Fruit fly (Drosophila melanogaster) whole organism, embryonic: ENCODE measurements around the gene CG13097.
A peak's percentile ranks its signal among the peaks of the same experiment; 100 is the strongest.

Experiments used
- Adf1 ChIP-seq: fragments of 200-800 bp; sonication (Bioruptor generic); IDR thresholded peaks from 2 replicates; pipeline ENCODE4 v1.3.6; 2022; ENCODE audit warnings: missing biosample characterization, missing genetic modification characterization
- Asciz ChIP-seq: fragments of 200-800 bp; sonication (Bioruptor generic); optimal IDR thresholded peaks from 2 replicates; lab custom pipeline; 2017; ENCODE audit warnings: missing biosample characterization, mild to moderate bottlenecking, missing genetic modification characterization, missing genetic modification reagents
- BEAF-32 ChIP-seq: fragments of 200-800 bp; sonication (Bioruptor generic); optimal IDR thresholded peaks from 3 replicates; lab custom pipeline; 2017; ENCODE audit warnings: missing biosample characterization, missing genetic modification characterization, mild to moderate bottlenecking, moderate library complexity, missing genetic modification reagents
- CG12104 ChIP-seq: fragments of 200-800 bp; sonication (Bioruptor generic); optimal IDR thresholded peaks from 3 replicates; lab custom pipeline; 2016; ENCODE audit warnings: missing biosample characterization, missing genetic modification characterization
- CG14667 ChIP-seq: fragments of 200-800 bp; sonication (Bioruptor generic); IDR thresholded peaks from 2 replicates; pipeline ENCODE4 v1.3.6; 2022; ENCODE audit warnings: missing biosample characterization, missing genetic modification characterization
- CG17829 ChIP-seq: fragments of 200-800 bp; optimal IDR thresholded peaks from 2 replicates; lab custom pipeline; 2019; ENCODE audit warnings: missing biosample characterization, mild to moderate bottlenecking, missing genetic modification characterization, moderate library complexity
- CG2889 ChIP-seq: fragments of 200-800 bp; sonication (Bioruptor generic); IDR thresholded peaks from 3 replicates; pipeline ENCODE4 v1.3.6; 2022; ENCODE audit warnings: missing biosample characterization, missing genetic modification characterization
- CG31224 ChIP-seq: fragments of 200-800 bp; sonication (Bioruptor generic); IDR thresholded peaks from 2 replicates; pipeline ENCODE4 v1.3.6; 2022; ENCODE audit warnings: missing biosample characterization, missing genetic modification characterization
- CG31365 ChIP-seq: fragments of 200-800 bp; sonication (Bioruptor generic); optimal IDR thresholded peaks from 2 replicates; lab custom pipeline; 2018; ENCODE audit warnings: missing biosample characterization, mild to moderate bottlenecking, missing genetic modification characterization
- CG5180 ChIP-seq: fragments of 200-800 bp; sonication (Bioruptor generic); optimal IDR thresholded peaks from 3 replicates; lab custom pipeline; 2017; ENCODE audit warnings: missing biosample characterization, missing genetic modification characterization, mild to moderate bottlenecking, moderate library complexity, missing genetic modification reagents
- CG6254 ChIP-seq: fragments of 200-800 bp; sonication (Bioruptor generic); optimal IDR thresholded peaks from 3 replicates; lab custom pipeline; 2017; ENCODE audit warnings: mild to moderate bottlenecking, missing biosample characterization, missing genetic modification reagents, missing genetic modification characterization
- CG6813 ChIP-seq: fragments of 200-800 bp; sonication (Bioruptor generic); optimal IDR thresholded peaks from 2 replicates; lab custom pipeline; 2017; ENCODE audit warnings: missing biosample characterization, missing genetic modification characterization, mild to moderate bottlenecking, moderate library complexity, missing genetic modification reagents
- CG8765 ChIP-seq: fragments of 200-800 bp; sonication (Bioruptor generic); IDR thresholded peaks from 2 replicates; pipeline ENCODE4 v1.3.6; 2022; ENCODE audit warnings: missing biosample characterization, missing genetic modification characterization
- CG9817 ChIP-seq: fragments of 200-800 bp; sonication (Bioruptor generic); optimal IDR thresholded peaks from 2 replicates; lab custom pipeline; 2018; ENCODE audit warnings: missing biosample characterization, mild to moderate bottlenecking, missing genetic modification characterization, moderate library complexity
- CkIIα-i1 ChIP-seq: fragments of 200-800 bp; sonication (Bioruptor generic); IDR thresholded peaks from 2 replicates; pipeline ENCODE4 v1.3.6; 2022; ENCODE audit warnings: missing biosample characterization, missing genetic modification characterization
- D19B ChIP-seq: fragments of 200-800 bp; sonication (Bioruptor generic); optimal IDR thresholded peaks from 2 replicates; lab custom pipeline; 2017; ENCODE audit warnings: missing biosample characterization, mild to moderate bottlenecking, missing genetic modification characterization
- Dbx ChIP-seq: fragments of 200-800 bp; sonication (Bioruptor generic); IDR thresholded peaks from 3 replicates; pipeline ENCODE4 v1.3.6; 2022; ENCODE audit warnings: missing biosample characterization, missing genetic modification characterization
- Hmx ChIP-seq: fragments of 200-800 bp; sonication (Bioruptor generic); optimal IDR thresholded peaks from 2 replicates; lab custom pipeline; 2016; ENCODE audit warnings: missing biosample characterization, missing genetic modification characterization
- Med ChIP-seq: fragments of 200-800 bp; sonication (Bioruptor generic); peaks from one replicate; lab custom pipeline; 2016; ENCODE audit warnings: missing biosample characterization, missing genetic modification characterization, mild to moderate bottlenecking, inconsistent platforms, moderate library complexity
- Myb ChIP-seq: fragments of 200-800 bp; sonication (Bioruptor generic); optimal IDR thresholded peaks from 2 replicates; lab custom pipeline; 2016; ENCODE audit warnings: missing biosample characterization, missing genetic modification characterization
- Taf1 ChIP-seq: fragments of 200-800 bp; sonication (Bioruptor generic); IDR thresholded peaks from 2 replicates; pipeline ENCODE4 v1.3.6; 2022; ENCODE audit warnings: missing biosample characterization, missing genetic modification characterization
- Trl ChIP-seq, 3 experiments: fragments of >200 bp in 2 of 3; fragments of 200-800 bp in 1 of 3; sonication (Bioruptor generic) in 1 of 3; optimal IDR thresholded peaks; 2 replicates in 1 of 3; 3 replicates in 2 of 3; lab custom pipeline; 2016 to 2017; ENCODE audit warnings: missing biosample characterization in 1 of 3, missing genetic modification characterization in 1 of 3
- ac ChIP-seq: fragments of 200-800 bp; sonication (Bioruptor generic); optimal IDR thresholded peaks from 3 replicates; lab custom pipeline; 2017; ENCODE audit warnings: missing biosample characterization, mild to moderate bottlenecking, missing genetic modification characterization
- ap ChIP-seq: fragments of 200-800 bp; sonication (Bioruptor generic); IDR thresholded peaks from 2 replicates; pipeline ENCODE4 v1.3.6; 2022; ENCODE audit warnings: missing biosample characterization, missing genetic modification characterization
- bbx ChIP-seq: fragments of 200-800 bp; sonication (Bioruptor generic); IDR thresholded peaks from 2 replicates; pipeline ENCODE4 v1.3.6; 2022; ENCODE audit warnings: missing biosample characterization, missing genetic modification characterization; ENCODE audit not compliant: partially characterized antibody
- cg ChIP-seq: fragments of 200-800 bp; sonication (Bioruptor generic); optimal IDR thresholded peaks from 3 replicates; lab custom pipeline; 2019; ENCODE audit warnings: missing biosample characterization, mild to moderate bottlenecking, missing genetic modification characterization, moderate library complexity
- chinmo ChIP-seq: fragments of 200-800 bp; sonication (Bioruptor generic); IDR thresholded peaks from 4 replicates; pipeline ENCODE4 v1.3.6; 2022; ENCODE audit warnings: missing biosample characterization, missing genetic modification characterization; ENCODE audit not compliant: partially characterized antibody
- ci ChIP-seq: fragments of 200-800 bp; sonication (Bioruptor generic); IDR thresholded peaks from 3 replicates; pipeline ENCODE4 v1.3.6; 2022; ENCODE audit warnings: missing biosample characterization, missing genetic modification characterization
- exex ChIP-seq: fragments of 200-800 bp; sonication (Bioruptor generic); optimal IDR thresholded peaks from 4 replicates; lab custom pipeline; 2018; ENCODE audit warnings: missing biosample characterization, mild to moderate bottlenecking, missing genetic modification characterization, moderate library complexity
- eyg ChIP-seq: fragments of 200-800 bp; sonication (Bioruptor generic); optimal IDR thresholded peaks from 3 replicates; lab custom pipeline; 2016; ENCODE audit warnings: missing biosample characterization, missing genetic modification characterization
- ftz-f1 ChIP-seq: fragments of 200-800 bp; sonication (Bioruptor generic); optimal IDR thresholded peaks from 2 replicates; lab custom pipeline; 2016; ENCODE audit warnings: missing biosample characterization, missing genetic modification characterization
- gce ChIP-seq: fragments of 200-800 bp; sonication (Bioruptor generic); IDR thresholded peaks from 3 replicates; pipeline ENCODE4 v1.3.6; 2022; ENCODE audit warnings: missing biosample characterization, missing genetic modification characterization
- grau ChIP-seq: fragments of 200-800 bp; optimal IDR thresholded peaks from 3 replicates; lab custom pipeline; 2019; ENCODE audit warnings: missing biosample characterization, mild to moderate bottlenecking, missing genetic modification characterization, moderate library complexity
- insv ChIP-seq, 2 experiments: fragments of 200-800 bp; sonication (Bioruptor generic); optimal IDR thresholded peaks; 3 replicates each; lab custom pipeline; 2016 to 2018; ENCODE audit warnings: missing biosample characterization in 2 of 2, missing genetic modification characterization in 2 of 2
- lov ChIP-seq, 2 experiments: fragments of 200-800 bp in 1 of 2; fragments of >200 bp in 1 of 2; sonication (Bioruptor generic) in 1 of 2; IDR thresholded peaks in 1 of 2; optimal IDR thresholded peaks in 1 of 2; 2 replicates in 1 of 2; 3 replicates in 1 of 2; pipeline versions ENCODE4 v1.3.6 to Lab custom; 2017 to 2022; ENCODE audit warnings: missing biosample characterization in 1 of 2, missing genetic modification characterization in 1 of 2
- mam ChIP-seq: fragments of 200-800 bp; sonication (Bioruptor generic); optimal IDR thresholded peaks from 3 replicates; lab custom pipeline; 2016; ENCODE audit warnings: missing biosample characterization, missing genetic modification characterization
- oc ChIP-seq: fragments of 200-800 bp; sonication (Bioruptor generic); optimal IDR thresholded peaks from 2 replicates; lab custom pipeline; 2018; ENCODE audit warnings: missing biosample characterization, mild to moderate bottlenecking, missing genetic modification characterization, moderate library complexity
- p53 ChIP-seq: fragments of 200-800 bp; sonication (Bioruptor generic); optimal IDR thresholded peaks from 2 replicates; lab custom pipeline; 2016; ENCODE audit warnings: missing biosample characterization, missing genetic modification characterization
- pfk ChIP-seq: fragments of 200-800 bp; sonication (Bioruptor generic); optimal IDR thresholded peaks from 2 replicates; lab custom pipeline; 2018; ENCODE audit warnings: missing biosample characterization, mild to moderate bottlenecking, missing genetic modification characterization, moderate library complexity
- pzg ChIP-seq: fragments of 200-800 bp; sonication (Bioruptor generic); optimal IDR thresholded peaks from 3 replicates; lab custom pipeline; 2018; ENCODE audit warnings: missing biosample characterization, mild to moderate bottlenecking, missing genetic modification characterization, moderate library complexity
- repo ChIP-seq: fragments of 200-800 bp; sonication (Bioruptor generic); optimal IDR thresholded peaks from 2 replicates; lab custom pipeline; 2016; ENCODE audit warnings: missing biosample characterization, missing genetic modification characterization
- ro ChIP-seq: fragments of 200-800 bp; sonication (Bioruptor generic); IDR thresholded peaks from 2 replicates; pipeline ENCODE4 v1.3.6; 2022; ENCODE audit warnings: missing biosample characterization, missing genetic modification characterization
- sens ChIP-seq: fragments of 200-800 bp; sonication (Bioruptor generic); peaks from one replicate; lab custom pipeline; 2016; ENCODE audit warnings: missing biosample characterization, missing genetic modification characterization
- sim ChIP-seq: fragments of 200-800 bp; sonication (Bioruptor generic); IDR thresholded peaks from 2 replicates; pipeline ENCODE4 v1.3.6; 2022; ENCODE audit warnings: missing biosample characterization, missing genetic modification characterization
- tin ChIP-seq: fragments of 200-800 bp; sonication (Bioruptor generic); optimal IDR thresholded peaks from 3 replicates; lab custom pipeline; 2016; ENCODE audit warnings: missing biosample characterization, missing genetic modification characterization
- tio ChIP-seq: fragments of 200-800 bp; sonication (Bioruptor generic); optimal IDR thresholded peaks from 2 replicates; lab custom pipeline; 2017; ENCODE audit warnings: missing biosample characterization, missing genetic modification characterization, inconsistent platforms
- unc-4 ChIP-seq: fragments of 200-800 bp; sonication (Bioruptor generic); IDR thresholded peaks from 2 replicates; pipeline ENCODE4 v1.3.6; 2022; ENCODE audit warnings: missing biosample characterization, missing genetic modification characterization; ENCODE audit not compliant: partially characterized antibody
- unpg ChIP-seq: fragments of 200-800 bp; sonication (Bioruptor generic); optimal IDR thresholded peaks from 3 replicates; lab custom pipeline; 2018; ENCODE audit warnings: missing biosample characterization, mild to moderate bottlenecking, missing genetic modification characterization, moderate library complexity
- zen ChIP-seq: fragments of 200-800 bp; sonication (Bioruptor generic); optimal IDR thresholded peaks from 3 replicates; lab custom pipeline; 2018; ENCODE audit warnings: missing biosample characterization, mild to moderate bottlenecking, missing genetic modification characterization, moderate library complexity
- zfh2 ChIP-seq: fragments of 200-800 bp; sonication (Bioruptor generic); optimal IDR thresholded peaks from 2 replicates; lab custom pipeline; 2016; ENCODE audit warnings: missing biosample characterization, missing genetic modification characterization

CG13097 gene

DNA sequence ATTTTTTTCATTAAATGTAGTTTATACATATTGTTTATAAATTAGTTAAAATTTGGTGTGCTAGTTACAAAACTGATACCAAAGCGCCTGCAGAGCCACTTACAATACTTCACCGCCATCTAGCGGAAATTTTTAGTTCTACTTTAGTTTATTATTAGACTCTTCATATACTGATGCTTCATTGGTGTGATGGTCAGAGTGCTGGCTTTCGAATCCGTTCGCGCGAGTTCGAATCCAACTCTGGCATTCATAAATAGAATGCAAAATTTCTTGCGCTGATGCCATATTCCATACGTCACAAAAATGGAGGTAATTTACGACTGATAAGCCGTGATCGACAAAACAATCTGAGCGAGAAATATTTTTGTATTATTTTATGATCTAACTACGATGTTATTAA is 29.1 kb downstream of the CG13097 start (continued):
- TF ChIP-seq CG14667 (GFP tag; lab: Robert Waterston, UW) (no peak), CG17829 (tag; lab: Kevin White, UChicago) (peak; percentile 6), CG6813 (GFP tag; lab: Kevin White, UChicago) (no peak), pfk (GFP tag; lab: Kevin White, UChicago) (no peak), insv (GFP tag; optimal IDR thresholded peaks at IDR 0.05; lab: Kevin White, UChicago) (no peak), oc (tag; lab: Kevin White, UChicago) (no peak), mam (GFP tag; lab: Kevin White, UChicago) (no peak), Trl (optimal IDR thresholded peaks at IDR 0.05; lab: Kevin White, UChicago) (no peak), Trl (GFP tag; optimal IDR thresholded peaks at IDR 0.05; lab: Kevin White, UChicago) (no peak), Taf1 (GFP tag; lab: Robert Waterston, UW) (no peak), sim (no peak), ro (GFP tag; lab: Robert Waterston, UW) (no peak), tio (no peak), eyg (GFP tag; lab: Kevin White, UChicago) (no peak), ac (GFP tag; lab: Kevin White, UChicago) (no peak), Dbx (GFP tag; lab: Robert Waterston, UW) (no peak), Asciz (GFP tag; lab: Kevin White, UChicago) (no peak), ap (GFP tag; lab: Robert Waterston, UW) (no peak), CG5180 (GFP tag; lab: Kevin White, UChicago) (no peak), tin (GFP tag; lab: Kevin White, UChicago) (no peak), CG8765 (GFP tag; lab: Robert Waterston, UW) (no peak), CkIIα-i1 (GFP tag; lab: Robert Waterston, UW) (no peak), bbx (GFP tag; lab: Robert Waterston, UW) (peak; percentile 76), CG2889 (GFP tag; lab: Robert Waterston, UW) (no peak), ci (GFP tag; lab: Robert Waterston, UW) (peak; percentile 24; the same call in 1 of the 3 replicates), unc-4 (peak; percentile 39; the same call in 1 of the 2 replicates), CG9817 (no peak), Hmx (GFP tag; lab: Kevin White, UChicago) (no peak), CG31365 (tag; lab: Kevin White, UChicago) (peak; percentile 50), gce (no peak), repo (GFP tag; lab: Kevin White, UChicago) (no peak), D19B (GFP tag; lab: Kevin White, UChicago) (no peak), unpg (GFP tag; lab: Kevin White, UChicago) (no peak), lov (optimal IDR thresholded peaks at IDR 0.05; lab: Kevin White, UChicago) (no peak), lov (GFP tag; IDR thresholded peaks at IDR 0.05; lab: Robert Waterston, UW) (no peak), CG31224 (GFP tag; lab: Robert Waterston, UW) (no peak), cg (GFP tag; lab: Kevin White, UChicago) (no peak), Myb (GFP tag; lab: Kevin White, UChicago) (no peak), ftz-f1 (GFP tag; lab: Kevin White, UChicago) (no peak), BEAF-32 (GFP tag; lab: Kevin White, UChicago) (no peak), p53 (GFP tag; lab: Kevin White, UChicago) (no peak), chinmo (GFP tag; lab: Robert Waterston, UW) (peak; percentile 50; the same call in 1 of the 4 replicates), grau (tag; lab: Kevin White, UChicago) (no peak), CG12104 (no peak), Adf1 (GFP tag; lab: Robert Waterston, UW) (no peak), Med (GFP tag; lab: Kevin White, UChicago) (peak; percentile 76), CG6254 (GFP tag; lab: Kevin White, UChicago) (no peak), exex (tag; lab: Kevin White, UChicago) (peak; percentile 37), pzg (GFP tag; lab: Kevin White, UChicago) (no peak), sens (GFP tag; lab: Kevin White, UChicago) (peak; percentile 87), zen (tag; lab: Kevin White, UChicago) (no peak), zfh2 (GFP tag; lab: Kevin White, UChicago) (no peak)
